Worm (Caenorhabditis elegans): Measurements from ENCODE around the gene inft-2.

DNA sequence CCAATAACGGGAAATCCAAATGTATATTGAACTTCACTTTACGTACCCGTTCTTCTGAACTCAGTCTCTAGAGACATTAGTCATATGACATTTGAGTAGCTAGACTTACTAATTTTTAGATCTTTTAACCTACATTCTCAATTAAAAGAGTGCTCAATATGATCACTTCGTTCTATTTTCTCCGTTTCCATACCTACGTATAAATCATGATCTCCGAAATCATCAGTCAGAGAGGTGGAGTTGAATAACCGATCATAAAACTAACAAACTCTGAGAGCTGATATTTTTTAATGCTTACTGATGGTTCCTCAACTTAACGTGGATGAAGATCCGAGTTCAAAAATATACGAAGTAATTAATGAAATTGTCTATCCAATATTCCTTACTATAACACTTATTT lies 38.0 kb upstream of the inft-2 start, which contains the start of gene srd-35:
- TF ChIP-seq him-1 (tag; optimal IDR thresholded peaks at IDR 0.05): no peak
- TF ChIP-seq dao-5 (tag; optimal IDR thresholded peaks at IDR 0.05): no peak
